Worm (Caenorhabditis elegans): ENCODE data around the gene tbc-6.
A peak's percentile ranks its signal among the peaks of the same experiment; 100 is the strongest.

The tbc-6 gene

DNA sequence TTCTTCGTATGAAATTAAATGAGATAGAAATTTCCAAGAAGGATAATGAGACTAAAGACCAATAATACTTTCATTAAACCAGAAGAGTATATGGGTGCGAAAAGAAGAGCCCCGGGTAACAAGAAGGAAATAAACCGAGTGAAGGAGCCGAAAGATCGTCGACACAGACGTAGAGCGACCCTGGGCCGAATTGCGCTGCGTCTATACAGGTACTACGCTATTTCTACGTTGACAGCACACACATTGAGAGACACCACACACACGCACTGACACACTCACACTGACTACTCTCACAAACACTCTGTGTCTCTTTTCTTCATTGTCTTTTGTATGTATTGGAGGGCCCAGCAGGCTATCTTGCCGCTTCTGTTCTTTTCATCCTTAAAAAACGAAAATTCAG, 10.9 kb downstream of the tbc-6 start (continued):
- TF ChIP-seq unc-130 (GFP tag; optimal IDR thresholded peaks at IDR 0.05) = no peak
- no peak for TF ChIP-seq nhr-10 (tag; optimal IDR thresholded peaks at IDR 0.05)
- TF ChIP-seq ctbp-1 (GFP tag; IDR thresholded peaks at IDR 0.05) = no peak
- TF ChIP-seq hlh-11 (tag; optimal IDR thresholded peaks at IDR 0.05) = peak; percentile 60
- TF ChIP-seq saeg-2 (GFP tag; IDR thresholded peaks at IDR 0.05) = no peak
- TF ChIP-seq F26F4.8 (GFP tag; conservative IDR thresholded peaks at IDR 0.05) = no peak
- TF ChIP-seq F10B5.3 (tag; optimal IDR thresholded peaks at IDR 0.05) = no peak
- no peak for TF ChIP-seq F49E8.2 (tag; optimal IDR thresholded peaks at IDR 0.05; ENCODE audit: borderline replicate concordance)
- TF ChIP-seq D1046.2 (GFP tag; IDR thresholded peaks at IDR 0.05) = no peak
- no peak for TF ChIP-seq lir-3 (tag; optimal IDR thresholded peaks at IDR 0.05)
- TF ChIP-seq ama-1 (optimal IDR thresholded peaks at IDR 0.05) = no peak
- TF ChIP-seq snpc-4 (tag; optimal IDR thresholded peaks at IDR 0.05) = no peak
- no peak for TF ChIP-seq dmd-9 (GFP tag; IDR thresholded peaks at IDR 0.05)
- TF ChIP-seq aha-1 (tag) = no peak
- 0 out of 2 replicates have a peak, but pooled peaks have one; percentile 16 for TF ChIP-seq F44E2.7 (GFP tag; IDR thresholded peaks at IDR 0.05)
- TF ChIP-seq ZK337.2 (GFP tag; IDR thresholded peaks at IDR 0.05) = no peak
- TF ChIP-seq madf-5 (GFP tag; IDR thresholded peaks at IDR 0.05) = no peak
- no peak for TF ChIP-seq nhr-11 (tag; optimal IDR thresholded peaks at IDR 0.05)
- TF ChIP-seq unc-62 (GFP tag; optimal IDR thresholded peaks at IDR 0.05 in 1 of 2) = peak in 1 of 2 experiments; percentile 97
- no peak for TF ChIP-seq unc-62 (tag; optimal IDR thresholded peaks at IDR 0.05)
- TF ChIP-seq nhr-48 (tag; optimal IDR thresholded peaks at IDR 0.05) = no peak

DNA sequence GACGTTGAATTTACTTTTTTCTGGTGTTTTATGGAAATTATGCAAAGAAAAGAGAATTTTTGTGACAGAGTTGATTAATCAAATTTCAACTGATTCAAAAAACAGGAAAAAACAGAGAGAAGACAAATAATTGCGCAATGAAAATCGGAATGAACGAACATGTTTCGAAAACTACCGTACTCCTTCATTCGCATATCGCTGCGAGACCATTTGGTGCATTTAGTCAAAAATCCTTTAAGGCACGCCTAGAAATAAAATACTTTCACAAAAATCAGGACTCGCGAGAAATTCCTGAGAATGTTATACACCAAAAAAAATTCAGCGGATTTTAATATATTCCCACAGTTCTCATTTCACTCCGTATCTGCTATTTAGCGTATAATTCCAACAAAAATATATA, 12.1 kb downstream of the tbc-6 start:
- TF ChIP-seq mdl-1 (tag; optimal IDR thresholded peaks at IDR 0.05) (no peak), hlh-11 (tag; optimal IDR thresholded peaks at IDR 0.05) (no peak), dpl-1 (GFP tag; optimal IDR thresholded peaks at IDR 0.05) (no peak), dmd-6 (GFP tag; IDR thresholded peaks at IDR 0.05) (no peak), attf-4 (tag; optimal IDR thresholded peaks at IDR 0.05) (no peak), dmd-8 (GFP tag; IDR thresholded peaks at IDR 0.05) (no peak), nhr-111 (GFP tag; optimal IDR thresholded peaks at IDR 0.05) (no peak), hmg-1.1 (GFP tag; IDR thresholded peaks at IDR 0.05) (no peak), sdz-12 (GFP tag; optimal IDR thresholded peaks at IDR 0.05) (no peak), F37D6.2 (tag; optimal IDR thresholded peaks at IDR 0.05) (no peak), fos-1 (tag; optimal IDR thresholded peaks at IDR 0.05) (no peak), T26A8.4 (GFP tag; IDR thresholded peaks at IDR 0.05) (no peak), ceh-44 (GFP tag; IDR thresholded peaks at IDR 0.05) (no peak)

ce11 chrII:6863652-6864051, 15.7 kb downstream of the tbc-6 start, which contains the start of gene aff-1:
Gene aff-1, minus strand, starts transcription at chrII:6863752.
- TF ChIP-seq lin-29 (GFP tag; IDR thresholded peaks at IDR 0.05) (no peak), F44E2.7 (GFP tag; IDR thresholded peaks at IDR 0.05) (no peak), arid-1 (GFP tag; conservative IDR thresholded peaks at IDR 0.05) (no peak), D1046.2 (GFP tag; IDR thresholded peaks at IDR 0.05) (no peak), nhr-11 (tag; optimal IDR thresholded peaks at IDR 0.05) (no peak), ztf-11 (tag; optimal IDR thresholded peaks at IDR 0.05) (no peak), pqm-1 (tag; optimal IDR thresholded peaks at IDR 0.05) (no peak), lin-1 (GFP tag; IDR thresholded peaks at IDR 0.05) (no peak), dmd-6 (GFP tag; IDR thresholded peaks at IDR 0.05) (no peak), daf-12 (tag; optimal IDR thresholded peaks at IDR 0.05) (no peak), jun-1 (tag; optimal IDR thresholded peaks at IDR 0.05) (no peak), nhr-42 (GFP tag; IDR thresholded peaks at IDR 0.05) (no peak), madf-9 (GFP tag; conservative IDR thresholded peaks at IDR 0.05) (no peak), ces-1 (GFP tag; optimal IDR thresholded peaks at IDR 0.05) (no peak), spr-3 (GFP tag; optimal IDR thresholded peaks at IDR 0.05) (no peak), Y5F2A.4 (GFP tag; optimal IDR thresholded peaks at IDR 0.05) (no peak), lim-7 (GFP tag; IDR thresholded peaks at IDR 0.05) (no peak)

Data from whole organism, L4 larva.